Worm (Caenorhabditis elegans) whole organism, mixed stage, embryonic: ENCODE data around the gene idpa-2.

ENCODE experiments used
- M03D4.4 ChIP-seq: sonication (generic microtip); optimal IDR thresholded peaks from 2 replicates; lab custom pipeline; 2017; ENCODE audit warnings: mild to moderate bottlenecking, missing genetic modification characterization, missing compliant biosample characterization
- bed-3 ChIP-seq: fragments of 200-800 bp; sonication (Bioruptor generic); optimal IDR thresholded peaks from 3 replicates; lab custom pipeline; 2018; ENCODE audit warnings: mild to moderate bottlenecking, missing genetic modification characterization, moderate library complexity, missing compliant biosample characterization
- blmp-1 ChIP-seq: fragments of 150-350 bp; optimal IDR thresholded peaks from 2 replicates; lab custom pipeline; 2014; ENCODE audit warnings: missing biosample characterization, missing genetic modification characterization
- ceh-39 ChIP-seq: fragments of 150-350 bp; optimal IDR thresholded peaks from 2 replicates; lab custom pipeline; 2014; ENCODE audit warnings: missing biosample characterization, missing genetic modification characterization
- ceh-43 ChIP-seq: fragments of 200-800 bp; sonication (Bioruptor generic); optimal IDR thresholded peaks from 2 replicates; lab custom pipeline; 2018; ENCODE audit warnings: mild to moderate bottlenecking, missing genetic modification characterization, moderate library complexity, missing compliant biosample characterization
- ceh-83 ChIP-seq: fragments of 200-800 bp; sonication (Bioruptor generic); optimal IDR thresholded peaks from 2 replicates; lab custom pipeline; 2018; ENCODE audit warnings: mild to moderate bottlenecking, missing genetic modification characterization, missing compliant biosample characterization
- cnd-1 ChIP-seq: fragments of 200-800 bp; sonication (Bioruptor generic); optimal IDR thresholded peaks from 2 replicates; lab custom pipeline; 2018; ENCODE audit warnings: mild to moderate bottlenecking, missing genetic modification characterization, missing compliant biosample characterization
- elt-1 ChIP-seq: sonication (generic microtip); optimal IDR thresholded peaks from 2 replicates; lab custom pipeline; 2017; ENCODE audit warnings: missing genetic modification characterization, mild to moderate bottlenecking, missing compliant biosample characterization, antibody characterized with exemption, moderate library complexity, borderline replicate concordance; ENCODE audit not compliant: insufficient read depth
- elt-3 ChIP-seq: fragments of 150-350 bp; optimal IDR thresholded peaks from 2 replicates; lab custom pipeline; 2014; ENCODE audit warnings: missing biosample characterization, missing genetic modification characterization
- flh-1 ChIP-seq: fragments of 200-800 bp; sonication (Bioruptor generic); optimal IDR thresholded peaks from 2 replicates; lab custom pipeline; 2018; ENCODE audit warnings: mild to moderate bottlenecking, missing genetic modification characterization, moderate library complexity, missing compliant biosample characterization
- ham-2 ChIP-seq: fragments of 200-800 bp; sonication (Bioruptor generic); optimal IDR thresholded peaks from 2 replicates; lab custom pipeline; 2018; ENCODE audit warnings: mild to moderate bottlenecking, missing genetic modification characterization, missing compliant biosample characterization
- lin-13 ChIP-seq: fragments of 150-350 bp; optimal IDR thresholded peaks from 2 replicates; lab custom pipeline; 2014; ENCODE audit warnings: missing biosample characterization, missing genetic modification characterization
- lsy-2 ChIP-seq: fragments of 150-350 bp; optimal IDR thresholded peaks from 2 replicates; lab custom pipeline; 2014; ENCODE audit warnings: missing biosample characterization, missing genetic modification characterization
- mab-5 ChIP-seq: fragments of 150-350 bp; optimal IDR thresholded peaks from 2 replicates; lab custom pipeline; 2014; ENCODE audit warnings: missing biosample characterization, missing genetic modification characterization
- mep-1 ChIP-seq: fragments of 150-350 bp; optimal IDR thresholded peaks from 2 replicates; lab custom pipeline; 2017; ENCODE audit warnings: missing biosample characterization, missing genetic modification reagents, missing genetic modification characterization, inconsistent platforms
- mls-2 ChIP-seq: sonication (generic microtip); optimal IDR thresholded peaks from 2 replicates; lab custom pipeline; 2016; ENCODE audit warnings: mild to moderate bottlenecking, missing genetic modification characterization, moderate library complexity, missing compliant biosample characterization
- nhr-237 ChIP-seq: fragments of 150-350 bp; optimal IDR thresholded peaks from 2 replicates; lab custom pipeline; 2014; ENCODE audit warnings: missing biosample characterization, missing genetic modification characterization
- sem-2 ChIP-seq: fragments of 200-800 bp; sonication (Bioruptor generic); optimal IDR thresholded peaks from 2 replicates; lab custom pipeline; 2018; ENCODE audit warnings: mild to moderate bottlenecking, missing genetic modification characterization, missing compliant biosample characterization
- snpc-4 ChIP-seq: fragments of 150-350 bp; optimal IDR thresholded peaks from 2 replicates; lab custom pipeline; 2014; ENCODE audit warnings: missing biosample characterization, missing genetic modification characterization
- sptf-1 ChIP-seq: sonication (generic microtip); optimal IDR thresholded peaks from 2 replicates; lab custom pipeline; 2017; ENCODE audit warnings: mild to moderate bottlenecking, missing genetic modification characterization, moderate library complexity, missing compliant biosample characterization
- tbx-8 ChIP-seq: fragments of 200-800 bp; sonication (Bioruptor generic); optimal IDR thresholded peaks from 2 replicates; lab custom pipeline; 2018; ENCODE audit warnings: mild to moderate bottlenecking, missing genetic modification characterization, moderate library complexity, missing compliant biosample characterization
- unc-120 ChIP-seq: sonication (generic microtip); optimal IDR thresholded peaks from 2 replicates; lab custom pipeline; 2017; ENCODE audit warnings: missing genetic modification characterization, missing compliant biosample characterization; ENCODE audit not compliant: poor library complexity, severe bottlenecking
- zip-8 ChIP-seq: fragments of 150-350 bp; optimal IDR thresholded peaks from 2 replicates; lab custom pipeline; 2014; ENCODE audit warnings: missing biosample characterization, missing genetic modification characterization
- ztf-11 ChIP-seq: fragments of 150-350 bp; optimal IDR thresholded peaks from 2 replicates; lab custom pipeline; 2014; ENCODE audit warnings: missing biosample characterization, missing genetic modification characterization

The idpa-2 gene

ce11 chrII:8818978-8819896, 26.7 kb upstream of the idpa-2 start, which contains the start of gene F46C5.10:
F46C5.10 (minus strand) TSS chrII:8819028.
- TF ChIP-seq sem-2 (no peak), elt-3 (tag; lab: Kevin White, UChicago) (no peak), ceh-83 (no peak), mls-2 (tag; lab: Kevin White, UChicago) (no peak), sptf-1 (tag; lab: Kevin White, UChicago) (no peak)
- TF ChIP-seq, all 35 proteins: peak for 0

DNA sequence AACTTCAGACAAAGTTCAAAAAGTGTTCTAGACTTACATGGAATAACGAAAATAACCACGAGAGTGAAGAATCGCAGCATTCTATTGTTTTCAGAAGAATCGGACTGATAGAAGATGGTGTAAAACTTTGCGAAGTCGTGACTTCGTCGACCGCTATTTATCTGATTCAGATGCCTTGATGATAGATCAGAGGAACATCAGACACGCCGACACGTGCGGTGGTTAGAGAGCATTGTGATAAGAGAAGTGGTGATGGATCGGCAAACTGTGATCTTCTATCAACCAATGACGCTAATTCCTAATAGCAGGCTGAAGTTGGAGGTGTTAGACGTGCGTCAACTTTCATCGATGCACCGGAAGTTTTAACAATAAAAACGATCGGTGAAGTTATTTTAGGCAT, 25.7 kb upstream of the idpa-2 start:
- TF ChIP-seq ceh-43 (GFP tag; lab: Kevin White, UChicago) (no peak), elt-1 (tag; lab: Kevin White, UChicago) (no peak), ceh-83 (no peak), lin-13 (tag; lab: Kevin White, UChicago) (no peak), zip-8 (tag; lab: Kevin White, UChicago) (no peak), snpc-4 (tag; lab: Kevin White, UChicago) (no peak), bed-3 (GFP tag; lab: Kevin White, UChicago) (no peak), tbx-8 (GFP tag; lab: Kevin White, UChicago) (no peak), ham-2 (GFP tag; lab: Kevin White, UChicago) (no peak), lsy-2 (tag; lab: Kevin White, UChicago) (no peak), flh-1 (GFP tag; lab: Kevin White, UChicago) (no peak), cnd-1 (tag; lab: Kevin White, UChicago) (no peak), nhr-237 (tag; lab: Kevin White, UChicago) (no peak), ztf-11 (tag; lab: Kevin White, UChicago) (no peak), elt-3 (tag; lab: Kevin White, UChicago) (no peak), M03D4.4 (tag; lab: Kevin White, UChicago) (no peak), sptf-1 (tag; lab: Kevin White, UChicago) (no peak)

ce11 chrII:8817225-8817624, 24.7 kb upstream of the idpa-2 start:
- no peak for TF ChIP-seq elt-3 (tag; lab: Kevin White, UChicago)
- no peak for TF ChIP-seq ceh-43 (GFP tag; lab: Kevin White, UChicago)
- no peak for TF ChIP-seq snpc-4 (tag; lab: Kevin White, UChicago)

ce11 chrII:8814231-8814630, 21.7 kb upstream of the idpa-2 start:
- no peak for TF ChIP-seq ceh-39
- TF ChIP-seq, all 35 proteins: peak for 0

ce11 chrII:8813659-8814058, 21.1 kb upstream of the idpa-2 start:
- no peak for TF ChIP-seq blmp-1 (tag; lab: Kevin White, UChicago)
- no peak for TF ChIP-seq elt-3 (tag; lab: Kevin White, UChicago)
- TF ChIP-seq unc-120 (tag; lab: Kevin White, UChicago) = no peak
- no peak for TF ChIP-seq ceh-43 (GFP tag; lab: Kevin White, UChicago)
- TF ChIP-seq sem-2 = no peak

ce11 chrII:8812346-8812745, 19.8 kb upstream of the idpa-2 start:
- no peak for TF ChIP-seq mab-5 (tag; lab: Kevin White, UChicago)
- no peak for TF ChIP-seq bed-3 (GFP tag; lab: Kevin White, UChicago)
- no peak for TF ChIP-seq mep-1 (tag; lab: Kevin White, UChicago)
- TF ChIP-seq sem-2 = no peak
- no peak for TF ChIP-seq ceh-39
- TF ChIP-seq lin-13 (tag; lab: Kevin White, UChicago) = no peak
- no peak for TF ChIP-seq lsy-2 (tag; lab: Kevin White, UChicago)

ce11 chrII:8811825-8812224, 19.3 kb upstream of the idpa-2 start:
- TF ChIP-seq lsy-2 (tag; lab: Kevin White, UChicago) (no peak), elt-1 (tag; lab: Kevin White, UChicago) (no peak), M03D4.4 (tag; lab: Kevin White, UChicago) (no peak), blmp-1 (tag; lab: Kevin White, UChicago) (no peak)
- TF ChIP-seq, all 35 proteins: peak for 0
